Worm (Caenorhabditis elegans) whole organism, L1 larva: ENCODE measurements around the gene his-24.
A peak's percentile ranks its signal among the peaks of the same experiment; 100 is the strongest.

Experiments
- F16B12.6 ChIP-seq: fragments of 150-350 bp; optimal IDR thresholded peaks from 2 replicates; lab custom pipeline; 2014; ENCODE audit warnings: missing biosample characterization, missing genetic modification characterization
- Y116A8C.19 ChIP-seq: sonication (generic microtip); optimal IDR thresholded peaks from 2 replicates; lab custom pipeline; 2016; ENCODE audit warnings: missing compliant biosample characterization, missing genetic modification characterization, borderline replicate concordance
- aly-2 ChIP-seq: fragments of 150-350 bp; optimal IDR thresholded peaks from 2 replicates; lab custom pipeline; 2014; ENCODE audit warnings: missing biosample characterization, missing genetic modification characterization
- ama-1 ChIP-seq: fragments of 150-350 bp; optimal IDR thresholded peaks from 2 replicates; lab custom pipeline; 2014
- blmp-1 ChIP-seq: fragments of 150-350 bp; optimal IDR thresholded peaks from 2 replicates; lab custom pipeline; 2014; ENCODE audit warnings: missing biosample characterization, missing genetic modification characterization
- ceh-8 ChIP-seq: fragments of 200-800 bp; sonication (Bioruptor generic); optimal IDR thresholded peaks from 2 replicates; lab custom pipeline; 2018; ENCODE audit warnings: mild to moderate bottlenecking, missing genetic modification characterization, moderate library complexity, missing compliant biosample characterization
- ceh-82 ChIP-seq, 3 experiments: fragments of 150-350 bp in 1 of 3; sonication (generic microtip) in 2 of 3; optimal IDR thresholded peaks; 2 replicates each; lab custom pipeline; 2014 to 2017; ENCODE audit warnings: missing biosample characterization in 3 of 3, missing genetic modification characterization in 3 of 3
- ceh-88 ChIP-seq: fragments of 200-800 bp; sonication (Bioruptor generic); IDR thresholded peaks from 2 replicates; pipeline ENCODE4 v1.3.6; 2022; ENCODE audit warnings: missing genetic modification characterization, missing compliant biosample characterization
- dpl-1 ChIP-seq, 3 experiments: fragments of 150-350 bp in 2 of 3; sonication (generic microtip) in 1 of 3; optimal IDR thresholded peaks; 2 replicates each; lab custom pipeline; 2014 to 2017; ENCODE audit warnings: missing biosample characterization in 3 of 3, missing genetic modification characterization in 3 of 3, missing genetic modification reagents in 3 of 3
- dsc-1 ChIP-seq: sonication (generic microtip); optimal IDR thresholded peaks from 2 replicates; lab custom pipeline; 2016; ENCODE audit warnings: mild to moderate bottlenecking, missing genetic modification characterization, missing compliant biosample characterization
- efl-1 ChIP-seq, 4 experiments: fragments of 150-350 bp; optimal IDR thresholded peaks in 3 of 4; peaks in 1 of 4; 1 replicate in 1 of 4; 2 replicates in 3 of 4; lab custom pipeline; 2014; ENCODE audit warnings: missing biosample characterization in 2 of 4, missing genetic modification characterization in 2 of 4, missing genetic modification reagents in 2 of 4
- efl-3 ChIP-seq: fragments of 200-800 bp; sonication (Bioruptor generic); optimal IDR thresholded peaks from 2 replicates; lab custom pipeline; 2018; ENCODE audit warnings: mild to moderate bottlenecking, missing genetic modification characterization, missing compliant biosample characterization
- egl-13 ChIP-seq: sonication (generic microtip); optimal IDR thresholded peaks from 2 replicates; lab custom pipeline; 2016; ENCODE audit warnings: missing genotype, missing genetic modification reagents, missing genetic modification characterization, missing compliant biosample characterization
- elt-2 ChIP-seq: sonication (generic microtip); optimal IDR thresholded peaks from 2 replicates; lab custom pipeline; 2016; ENCODE audit warnings: missing genetic modification characterization, mild to moderate bottlenecking, inconsistent platforms, missing compliant biosample characterization, missing genetic modification reagents
- ets-5 ChIP-seq: fragments of 200-800 bp; sonication (Bioruptor generic); IDR thresholded peaks from 2 replicates; pipeline ENCODE4 v1.3.6; 2022; ENCODE audit warnings: missing genetic modification characterization, missing compliant biosample characterization
- fkh-10 ChIP-seq: sonication (generic microtip); optimal IDR thresholded peaks from 2 replicates; lab custom pipeline; 2017; ENCODE audit warnings: missing biosample characterization, missing genetic modification reagents, missing genetic modification characterization
- fkh-4 ChIP-seq: sonication (generic microtip); optimal IDR thresholded peaks from 2 replicates; lab custom pipeline; 2016; ENCODE audit warnings: missing compliant biosample characterization, missing genetic modification characterization, borderline replicate concordance
- hlh-17 ChIP-seq: fragments of 200-800 bp; sonication (Bioruptor generic); optimal IDR thresholded peaks from 2 replicates; lab custom pipeline; 2018; ENCODE audit warnings: missing genetic modification characterization, mild to moderate bottlenecking, missing compliant biosample characterization, moderate library complexity, borderline replicate concordance
- hpl-2 ChIP-seq: fragments of 150-350 bp; optimal IDR thresholded peaks from 2 replicates; lab custom pipeline; 2014; ENCODE audit warnings: missing biosample characterization, missing genetic modification reagents, missing genetic modification characterization
- isw-1 ChIP-seq: fragments of 200-800 bp; sonication (Bioruptor generic); IDR thresholded peaks from 2 replicates; pipeline ENCODE4 v1.3.6; 2022; ENCODE audit warnings: missing genetic modification characterization, missing compliant biosample characterization
- jun-1 ChIP-seq: fragments of 150-350 bp; optimal IDR thresholded peaks from 2 replicates; lab custom pipeline; 2014; ENCODE audit warnings: missing biosample characterization, missing genetic modification reagents, missing genetic modification characterization
- lin-35 ChIP-seq, 2 experiments: fragments of 150-350 bp; optimal IDR thresholded peaks; 2 replicates each; lab custom pipeline; 2014; ENCODE audit warnings: missing biosample characterization in 2 of 2, missing genetic modification characterization in 2 of 2, missing genetic modification reagents in 2 of 2
- lsy-2 ChIP-seq, 2 experiments: fragments of 150-350 bp; optimal IDR thresholded peaks; 2 replicates each; lab custom pipeline; 2014; ENCODE audit warnings: missing biosample characterization in 2 of 2, missing genetic modification characterization in 2 of 2
- mab-9 ChIP-seq: fragments of 200-800 bp; sonication (Bioruptor generic); IDR thresholded peaks from 2 replicates; pipeline ENCODE4 v1.3.6; 2022; ENCODE audit warnings: missing genetic modification reagents, missing genetic modification characterization, missing compliant biosample characterization
- nhr-19 ChIP-seq: fragments of 200-800 bp; sonication (Bioruptor generic); conservative IDR thresholded peaks from 2 replicates; pipeline ENCODE4 v1.3.6; 2022; ENCODE audit warnings: missing genetic modification characterization, missing compliant biosample characterization
- nhr-20 ChIP-seq: sonication (generic microtip); optimal IDR thresholded peaks from 2 replicates; lab custom pipeline; 2016; ENCODE audit warnings: mild to moderate bottlenecking, missing genetic modification characterization, missing compliant biosample characterization
- nhr-237 ChIP-seq: fragments of 150-350 bp; optimal IDR thresholded peaks from 2 replicates; lab custom pipeline; 2014; ENCODE audit warnings: missing biosample characterization, missing genetic modification characterization
- nhr-47 ChIP-seq: sonication (generic microtip); optimal IDR thresholded peaks from 2 replicates; lab custom pipeline; 2016; ENCODE audit warnings: mild to moderate bottlenecking, missing genetic modification characterization, moderate library complexity, missing compliant biosample characterization
- nhr-71 ChIP-seq: sonication (generic microtip); optimal IDR thresholded peaks from 2 replicates; lab custom pipeline; 2016; ENCODE audit warnings: mild to moderate bottlenecking, missing genetic modification characterization, moderate library complexity, missing compliant biosample characterization
- nhr-76 ChIP-seq: sonication (generic microtip); optimal IDR thresholded peaks from 2 replicates; lab custom pipeline; 2017; ENCODE audit warnings: missing biosample characterization, missing genetic modification characterization
- nhr-77 ChIP-seq: fragments of 150-350 bp; optimal IDR thresholded peaks from 2 replicates; lab custom pipeline; 2014; ENCODE audit warnings: missing biosample characterization, missing genetic modification characterization
- nhr-84 ChIP-seq: sonication (generic microtip); optimal IDR thresholded peaks from 2 replicates; lab custom pipeline; 2017; ENCODE audit warnings: missing biosample characterization, missing genetic modification characterization
- nhr-85 ChIP-seq: sonication (generic microtip); peaks from one replicate; lab custom pipeline; 2016; ENCODE audit warnings: missing genetic modification characterization, inconsistent platforms, missing compliant biosample characterization
- nhr-90 ChIP-seq: sonication (generic microtip); optimal IDR thresholded peaks from 2 replicates; lab custom pipeline; 2016; ENCODE audit warnings: mild to moderate bottlenecking, missing genetic modification characterization, missing compliant biosample characterization; ENCODE audit not compliant: poor library complexity
- pax-3 ChIP-seq: fragments of 200-800 bp; sonication (Bioruptor generic); optimal IDR thresholded peaks from 2 replicates; lab custom pipeline; 2018; ENCODE audit warnings: mild to moderate bottlenecking, missing genetic modification characterization, moderate library complexity, missing compliant biosample characterization
- pqm-1 ChIP-seq: sonication (generic microtip); optimal IDR thresholded peaks from 3 replicates; lab custom pipeline; 2017; ENCODE audit warnings: missing biosample characterization, missing genetic modification characterization
- rnt-1 ChIP-seq: sonication (generic microtip); optimal IDR thresholded peaks from 2 replicates; lab custom pipeline; 2016; ENCODE audit warnings: mild to moderate bottlenecking, missing genetic modification characterization, moderate library complexity, missing compliant biosample characterization
- skn-1 ChIP-seq: fragments of 150-350 bp; optimal IDR thresholded peaks from 2 replicates; lab custom pipeline; 2014; ENCODE audit warnings: missing biosample characterization, missing genetic modification characterization
- snpc-4 ChIP-seq: fragments of 150-350 bp; optimal IDR thresholded peaks from 2 replicates; lab custom pipeline; 2014; ENCODE audit warnings: missing biosample characterization, missing genetic modification characterization
- snu-23 ChIP-seq: sonication (generic microtip); optimal IDR thresholded peaks from 2 replicates; lab custom pipeline; 2016; ENCODE audit warnings: missing genetic modification characterization, missing compliant biosample characterization
- sox-4 ChIP-seq: sonication (generic microtip); optimal IDR thresholded peaks from 2 replicates; lab custom pipeline; 2016; ENCODE audit warnings: missing genetic modification characterization, missing compliant biosample characterization
- swsn-7 ChIP-seq: sonication (generic microtip); optimal IDR thresholded peaks from 2 replicates; lab custom pipeline; 2016; ENCODE audit warnings: missing genetic modification characterization, missing compliant biosample characterization
- tbx-2 ChIP-seq: sonication (generic microtip); optimal IDR thresholded peaks from 2 replicates; lab custom pipeline; 2016; ENCODE audit warnings: missing genetic modification characterization, missing compliant biosample characterization
- unc-62 ChIP-seq: fragments of 150-350 bp; optimal IDR thresholded peaks from 2 replicates; lab custom pipeline; 2014; ENCODE audit warnings: missing biosample characterization, missing genetic modification reagents, missing genetic modification characterization
- unc-98 ChIP-seq: fragments of 200-800 bp; sonication (Bioruptor generic); IDR thresholded peaks from 2 replicates; pipeline ENCODE4 v1.3.6; 2022; ENCODE audit warnings: missing genetic modification characterization, missing compliant biosample characterization
- xbp-1 ChIP-seq: sonication (generic microtip); optimal IDR thresholded peaks from 2 replicates; lab custom pipeline; 2016; ENCODE audit warnings: missing genetic modification characterization, missing compliant biosample characterization
- zag-1 ChIP-seq: fragments of 150-350 bp; optimal IDR thresholded peaks from 2 replicates; lab custom pipeline; 2014; ENCODE audit warnings: missing biosample characterization, missing genetic modification characterization
- zip-4 ChIP-seq: fragments of 200-800 bp; sonication (Bioruptor generic); optimal IDR thresholded peaks from 2 replicates; lab custom pipeline; 2018; ENCODE audit warnings: mild to moderate bottlenecking, missing genetic modification characterization, moderate library complexity, missing compliant biosample characterization
- ztf-4 ChIP-seq: fragments of 150-350 bp; optimal IDR thresholded peaks from 2 replicates; lab custom pipeline; 2014; ENCODE audit warnings: missing biosample characterization, missing genetic modification characterization

his-24 gene

ce11 chrX:14477338-14477737 is 12.6 kb upstream of the his-24 start:
- TF ChIP-seq nhr-20, result peak; percentile 0
- peak; percentile 95 for TF ChIP-seq snpc-4 (tag; lab: Kevin White, UChicago)
- no peak for TF ChIP-seq rnt-1 (tag; lab: Kevin White, UChicago)
- no peak for TF ChIP-seq unc-62 (GFP tag; lab: Kevin White, UChicago)
- no peak for TF ChIP-seq nhr-71 (tag; lab: Kevin White, UChicago)
- no peak for TF ChIP-seq nhr-85 (tag; lab: Kevin White, UChicago)
- peak; percentile 18 for TF ChIP-seq nhr-47 (tag; lab: Kevin White, UChicago)
- peak; percentile 2 for TF ChIP-seq skn-1 (tag; lab: Kevin White, UChicago)
- TF ChIP-seq nhr-19, result 0 out of 2 replicates have a peak, but pooled peaks have one; percentile 7
- no peak for TF ChIP-seq ztf-4 (tag; lab: Kevin White, UChicago)
- TF ChIP-seq elt-2, result peak; percentile 35
- no peak for TF ChIP-seq ets-5 (GFP tag; lab: Robert Waterston, UW)
- TF ChIP-seq blmp-1 (tag; lab: Kevin White, UChicago), result no peak
- no peak for TF ChIP-seq mab-9 (GFP tag; lab: Robert Waterston, UW)
- TF ChIP-seq ceh-88 (GFP tag; lab: Robert Waterston, UW), result no peak
- no peak for TF ChIP-seq hlh-17 (GFP tag; lab: Kevin White, UChicago)
- no peak for TF ChIP-seq fkh-4 (tag; lab: Kevin White, UChicago)
- no peak for TF ChIP-seq nhr-76
- no peak for TF ChIP-seq pqm-1 (tag; lab: Kevin White, UChicago)
- no peak for TF ChIP-seq zip-4 (GFP tag; lab: Kevin White, UChicago)
- TF ChIP-seq sox-4, result no peak
- no peak for TF ChIP-seq ceh-8 (GFP tag; lab: Kevin White, UChicago)
- TF ChIP-seq efl-3 (GFP tag; lab: Kevin White, UChicago), result no peak
- TF ChIP-seq nhr-77 (tag; lab: Kevin White, UChicago), result no peak
- TF ChIP-seq unc-98 (GFP tag; lab: Robert Waterston, UW), result no peak
- no peak for TF ChIP-seq lsy-2 (tag; optimal IDR thresholded peaks at IDR 0.05; lab: Kevin White, UChicago)
- TF ChIP-seq nhr-237 (tag; lab: Kevin White, UChicago), result no peak
- no peak for TF ChIP-seq fkh-10 (GFP tag; lab: Kevin White, UChicago)
- no peak for TF ChIP-seq Y116A8C.19 (tag; lab: Kevin White, UChicago)
- no peak for TF ChIP-seq efl-1 (optimal IDR thresholded peaks at IDR 0.05; lab: Kevin White, UChicago)
- no peak for TF ChIP-seq efl-1 (GFP tag; optimal IDR thresholded peaks at IDR 0.05 in 1 of 2; lab: Kevin White, UChicago)
- TF ChIP-seq, all 84 proteins: peak for 6

DNA sequence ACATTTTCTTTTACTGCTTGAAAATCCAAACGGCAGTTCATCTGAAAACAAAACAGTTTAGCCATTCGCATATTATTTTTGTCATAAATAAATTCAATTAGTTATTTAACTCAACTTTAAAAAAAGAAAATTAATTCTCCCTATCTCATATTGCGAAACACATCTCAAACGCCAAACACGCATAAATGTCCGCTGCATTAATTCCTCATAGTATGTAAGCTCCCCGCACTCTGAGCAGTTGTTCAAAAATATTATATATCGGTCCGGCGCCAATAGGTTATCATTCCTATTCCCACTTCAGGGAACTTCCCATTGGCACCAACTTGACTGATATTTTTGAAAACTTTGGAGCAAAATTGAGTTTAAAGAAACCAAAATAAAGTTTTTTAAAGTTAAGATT is 11.7 kb upstream of the his-24 start:
- peak; percentile 33 for TF ChIP-seq jun-1 (tag; lab: Kevin White, UChicago)
- TF ChIP-seq hlh-17 (GFP tag; lab: Kevin White, UChicago), result no peak
- TF ChIP-seq Y116A8C.19 (tag; lab: Kevin White, UChicago), result no peak
- peak; percentile 98 for TF ChIP-seq snpc-4 (tag; lab: Kevin White, UChicago)
- no peak for TF ChIP-seq hpl-2 (GFP tag; lab: Kevin White, UChicago)
- peak; percentile 29 for TF ChIP-seq tbx-2 (tag; lab: Kevin White, UChicago)
- peak; percentile 82 for TF ChIP-seq dsc-1 (tag; lab: Kevin White, UChicago)
- peak; percentile 90 for TF ChIP-seq egl-13 (tag; lab: Kevin White, UChicago)
- no peak for TF ChIP-seq ceh-88 (GFP tag; lab: Robert Waterston, UW)
- TF ChIP-seq pqm-1 (tag; lab: Kevin White, UChicago), result no peak
- TF ChIP-seq nhr-90 (tag; lab: Kevin White, UChicago), result no peak
- no peak for TF ChIP-seq F16B12.6 (tag; lab: Kevin White, UChicago)
- TF ChIP-seq nhr-19, result peak; percentile 20
- TF ChIP-seq unc-62 (GFP tag; lab: Kevin White, UChicago), result no peak
- TF ChIP-seq unc-98 (GFP tag; lab: Robert Waterston, UW), result no peak
- TF ChIP-seq swsn-7 (tag; lab: Kevin White, UChicago), result peak; percentile 67
- TF ChIP-seq fkh-10 (GFP tag; lab: Kevin White, UChicago), result no peak
- TF ChIP-seq ceh-82 (tag; optimal IDR thresholded peaks at IDR 0.05; lab: Kevin White, UChicago), result peak; percentile 22 to 41 (median 34)
- peak; percentile 26 for TF ChIP-seq nhr-20
- peak; percentile 27 for TF ChIP-seq xbp-1
- TF ChIP-seq nhr-85 (tag; lab: Kevin White, UChicago), result no peak
- peak; percentile 32 for TF ChIP-seq pax-3
- no peak for TF ChIP-seq lin-35 (GFP tag; optimal IDR thresholded peaks at IDR 0.05; lab: Kevin White, UChicago)
- peak; percentile 76 for TF ChIP-seq nhr-47 (tag; lab: Kevin White, UChicago)
- no peak for TF ChIP-seq dpl-1 (GFP tag; optimal IDR thresholded peaks at IDR 0.05; lab: Kevin White, UChicago)
- no peak for TF ChIP-seq aly-2
- no peak for TF ChIP-seq nhr-84
- TF ChIP-seq ets-5 (GFP tag; lab: Robert Waterston, UW), result no peak
- TF ChIP-seq zag-1 (tag; lab: Kevin White, UChicago), result no peak
- TF ChIP-seq lsy-2 (tag; optimal IDR thresholded peaks at IDR 0.05; lab: Kevin White, UChicago), result peak; percentile 23 to 42
- no peak for TF ChIP-seq ama-1 (lab: Kevin White, UChicago)
- no peak for TF ChIP-seq isw-1
- peak; percentile 29 for TF ChIP-seq snu-23 (GFP tag; lab: Kevin White, UChicago)
- TF ChIP-seq nhr-71 (tag; lab: Kevin White, UChicago), result peak; percentile 62
- TF ChIP-seq sox-4, result peak; percentile 64
